Worm (Caenorhabditis elegans) whole organism, late embryonic: Measurements from ENCODE around the gene T25D3.4.

Source experiments
- T23F11.4 ChIP-seq: fragments of 200-800 bp; sonication (Bioruptor generic); optimal IDR thresholded peaks from 2 replicates; lab custom pipeline; 2018; ENCODE audit warnings: mild to moderate bottlenecking, missing genetic modification characterization, missing compliant biosample characterization
- ama-1 ChIP-seq: fragments of 150-350 bp; optimal IDR thresholded peaks from 2 replicates; lab custom pipeline; 2014
- ceh-19 ChIP-seq: fragments of 200-800 bp; sonication (Bioruptor generic); optimal IDR thresholded peaks from 2 replicates; lab custom pipeline; 2018; ENCODE audit warnings: mild to moderate bottlenecking, missing genetic modification characterization, missing compliant biosample characterization
- ceh-48 ChIP-seq: sonication (generic microtip); optimal IDR thresholded peaks from 2 replicates; lab custom pipeline; 2016; ENCODE audit warnings: missing genetic modification characterization, inconsistent platforms, missing compliant biosample characterization
- fkh-10 ChIP-seq: fragments of 150-350 bp; optimal IDR thresholded peaks from 2 replicates; lab custom pipeline; 2014; ENCODE audit warnings: missing biosample characterization, missing genetic modification reagents, missing genetic modification characterization
- hlh-13 ChIP-seq: fragments of 200-800 bp; sonication (Bioruptor generic); optimal IDR thresholded peaks from 2 replicates; lab custom pipeline; 2018; ENCODE audit warnings: mild to moderate bottlenecking, missing genetic modification characterization, missing compliant biosample characterization
- nhr-11 ChIP-seq: fragments of 150-350 bp; optimal IDR thresholded peaks from 2 replicates; lab custom pipeline; 2014; ENCODE audit warnings: missing biosample characterization, missing genetic modification characterization
- npax-4 ChIP-seq: sonication (generic microtip); optimal IDR thresholded peaks from 2 replicates; lab custom pipeline; 2016; ENCODE audit warnings: missing genetic modification characterization, missing compliant biosample characterization
- pag-3 ChIP-seq: sonication (generic microtip); optimal IDR thresholded peaks from 2 replicates; lab custom pipeline; 2016; ENCODE audit warnings: missing compliant biosample characterization, missing genetic modification characterization, borderline replicate concordance
- pha-4 ChIP-seq: fragments of 150-350 bp; optimal IDR thresholded peaks from 2 replicates; lab custom pipeline; 2018; ENCODE audit warnings: missing biosample characterization, missing genetic modification reagents, missing genetic modification characterization
- pqm-1 ChIP-seq: sonication (generic microtip); optimal IDR thresholded peaks from 2 replicates; lab custom pipeline; 2016; ENCODE audit warnings: missing genetic modification characterization, missing compliant biosample characterization
- ztf-16 ChIP-seq: sonication (generic microtip); optimal IDR thresholded peaks from 2 replicates; lab custom pipeline; 2017; ENCODE audit warnings: missing genetic modification characterization, missing compliant biosample characterization

DNA sequence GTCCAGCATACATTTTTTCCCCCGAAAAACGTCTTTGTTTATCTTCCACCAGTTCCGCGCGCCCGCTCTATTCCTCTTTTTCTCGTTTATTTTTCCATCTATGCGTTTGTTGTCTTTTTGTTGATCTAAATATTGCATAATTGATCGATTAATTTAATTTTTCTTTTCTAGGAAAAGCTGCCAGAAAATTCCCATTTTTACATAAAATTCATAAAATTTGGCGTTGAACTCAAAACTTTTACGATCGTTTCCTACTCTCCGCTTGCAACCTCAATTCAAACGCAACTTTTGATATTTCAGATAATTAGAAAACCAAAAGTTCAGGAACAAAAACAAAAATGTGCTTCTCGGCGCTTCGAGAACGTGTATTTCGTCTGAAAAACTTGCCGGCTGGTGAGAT, 38.2 kb upstream of the T25D3.4 start, which contains the start of gene C50D2.2:
- TF ChIP-seq fkh-10 (GFP tag; lab: Kevin White, UChicago) (no peak), T23F11.4 (no peak), pag-3 (tag; lab: Kevin White, UChicago) (no peak), ceh-19 (GFP tag; lab: Kevin White, UChicago) (no peak), pqm-1 (no peak), ama-1 (lab: Kevin White, UChicago) (no peak), npax-4 (tag; lab: Kevin White, UChicago) (no peak), ceh-48 (tag; lab: Kevin White, UChicago) (no peak), nhr-11 (tag; lab: Kevin White, UChicago) (no peak), pha-4 (tag; lab: Kevin White, UChicago) (no peak), hlh-13 (GFP tag; lab: Kevin White, UChicago) (no peak), ztf-16 (tag; lab: Kevin White, UChicago) (no peak)
